Worm (Caenorhabditis elegans) whole organism, late embryonic: ENCODE measurements around the gene cyp-14A2.

Experiments used
- che-1 ChIP-seq: sonication (generic microtip); optimal IDR thresholded peaks from 2 replicates; lab custom pipeline; 2016; ENCODE audit warnings: mild to moderate bottlenecking, missing genetic modification characterization, missing compliant biosample characterization
- hlh-13 ChIP-seq: fragments of 200-800 bp; sonication (Bioruptor generic); optimal IDR thresholded peaks from 2 replicates; lab custom pipeline; 2018; ENCODE audit warnings: mild to moderate bottlenecking, missing genetic modification characterization, missing compliant biosample characterization
- nhr-11 ChIP-seq: fragments of 150-350 bp; optimal IDR thresholded peaks from 2 replicates; lab custom pipeline; 2014; ENCODE audit warnings: missing biosample characterization, missing genetic modification characterization

DNA sequence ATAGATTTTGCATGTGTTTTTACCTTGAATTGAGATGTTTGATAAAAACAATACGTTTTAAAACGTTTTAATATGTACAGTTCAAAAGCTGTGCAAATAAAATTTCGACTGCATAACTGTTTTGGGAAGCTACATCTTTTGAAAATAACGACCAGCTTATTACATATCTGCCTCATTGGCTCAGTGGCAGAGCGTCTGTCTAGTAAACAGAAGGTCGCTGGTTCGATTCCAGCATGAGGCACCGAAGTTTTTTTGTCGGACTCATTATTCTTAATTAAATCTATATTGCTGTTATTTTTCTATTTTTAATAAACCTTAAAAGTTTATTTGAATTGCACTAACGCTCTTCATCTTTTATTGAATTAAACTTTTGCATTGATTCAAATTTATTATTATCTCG lies 23.5 kb upstream of the cyp-14A2 start:
- no peak for TF ChIP-seq hlh-13 (GFP tag; lab: Kevin White, UChicago)
- TF ChIP-seq nhr-11 (tag; lab: Kevin White, UChicago) = no peak
- TF ChIP-seq che-1 = no peak
